Worm (Caenorhabditis elegans): ENCODE measurements around the gene F22E5.12.

DNA sequence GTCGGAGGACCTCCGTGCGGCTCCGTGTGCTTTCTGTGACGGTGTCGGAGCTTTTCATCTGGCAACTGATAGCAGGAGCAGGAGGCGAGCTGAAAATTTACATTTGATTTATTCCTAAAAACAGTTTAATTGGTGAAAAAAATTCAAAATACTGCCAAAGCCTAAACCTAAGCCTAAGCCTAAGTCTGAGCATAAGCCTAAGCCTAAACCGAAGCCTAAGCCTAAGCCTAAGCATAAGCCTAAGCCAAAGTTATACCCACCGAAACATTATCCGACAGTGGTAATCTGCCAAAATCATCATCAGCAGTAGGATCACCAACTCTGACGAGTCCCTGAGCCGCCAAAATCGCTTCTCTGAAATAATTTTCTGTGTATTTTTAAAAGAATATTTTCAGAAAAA is 38.1 kb upstream of the F22E5.12 start:
- TF ChIP-seq ccch-3 (GFP tag; optimal IDR thresholded peaks at IDR 0.05), result no peak
- no peak for TF ChIP-seq nhr-179 (tag; optimal IDR thresholded peaks at IDR 0.05)
- no peak for TF ChIP-seq unc-62 (GFP tag; optimal IDR thresholded peaks at IDR 0.05)

Measured in whole organism, young adult.